Fruit fly (Drosophila melanogaster) whole organism, embryonic: ENCODE measurements around the gene CG17264.

ENCODE experiments used
- CG10147 ChIP-seq: fragments of 200-800 bp; sonication (Bioruptor generic); optimal IDR thresholded peaks from 2 replicates; lab custom pipeline; 2019; ENCODE audit warnings: missing biosample characterization, mild to moderate bottlenecking, missing genetic modification characterization, moderate library complexity
- CG10209 ChIP-seq: fragments of 200-800 bp; sonication (Bioruptor generic); optimal IDR thresholded peaks from 3 replicates; lab custom pipeline; 2017; ENCODE audit warnings: missing biosample characterization, mild to moderate bottlenecking, missing genetic modification characterization, missing genetic modification reagents
- CG11560 ChIP-seq: fragments of 200-800 bp; sonication (Bioruptor generic); IDR thresholded peaks from 3 replicates; pipeline ENCODE4 v1.3.6; 2022; ENCODE audit warnings: missing biosample characterization, missing genetic modification characterization
- CG12071 ChIP-seq: fragments of 200-800 bp; sonication (Bioruptor generic); optimal IDR thresholded peaks from 3 replicates; lab custom pipeline; 2018; ENCODE audit warnings: missing biosample characterization, mild to moderate bottlenecking, missing genetic modification characterization
- CG14050 ChIP-seq: fragments of 200-800 bp; sonication (Bioruptor generic); IDR thresholded peaks from 3 replicates; pipeline ENCODE4 v1.3.6; 2022; ENCODE audit warnings: missing biosample characterization, missing genetic modification characterization
- CG14710 ChIP-seq: fragments of 200-800 bp; sonication (Bioruptor generic); optimal IDR thresholded peaks from 3 replicates; lab custom pipeline; 2019; ENCODE audit warnings: missing biosample characterization, mild to moderate bottlenecking, missing genetic modification characterization, moderate library complexity
- CG14860 ChIP-seq: fragments of 200-800 bp; sonication (Bioruptor generic); IDR thresholded peaks from 3 replicates; pipeline ENCODE4 v1.3.6; 2022; ENCODE audit warnings: missing biosample characterization, missing genetic modification characterization; ENCODE audit not compliant: partially characterized antibody
- CG16813 ChIP-seq: fragments of 200-800 bp; sonication (Bioruptor generic); IDR thresholded peaks from 3 replicates; pipeline ENCODE4 v1.3.6; 2022; ENCODE audit warnings: missing biosample characterization, missing genetic modification characterization; ENCODE audit not compliant: partially characterized antibody
- CG17829 ChIP-seq: fragments of 200-800 bp; optimal IDR thresholded peaks from 2 replicates; lab custom pipeline; 2019; ENCODE audit warnings: missing biosample characterization, mild to moderate bottlenecking, missing genetic modification characterization, moderate library complexity
- CG2199 ChIP-seq: fragments of 200-800 bp; sonication (Bioruptor generic); IDR thresholded peaks from 3 replicates; pipeline ENCODE4 v1.3.6; 2022; ENCODE audit warnings: missing biosample characterization, missing genetic modification characterization
- CG30431 ChIP-seq: fragments of 200-800 bp; sonication (Bioruptor generic); optimal IDR thresholded peaks from 2 replicates; lab custom pipeline; 2017; ENCODE audit warnings: missing biosample characterization, missing genetic modification characterization
- CG31388 ChIP-seq: fragments of 200-800 bp; sonication (Bioruptor generic); optimal IDR thresholded peaks from 2 replicates; lab custom pipeline; 2016; ENCODE audit warnings: missing biosample characterization, missing genetic modification characterization
- CG33213 ChIP-seq: fragments of 200-800 bp; sonication (Bioruptor generic); optimal IDR thresholded peaks from 3 replicates; lab custom pipeline; 2016; ENCODE audit warnings: missing biosample characterization, missing genetic modification characterization
- CG4360 ChIP-seq: fragments of 200-800 bp; sonication (Bioruptor generic); IDR thresholded peaks from 2 replicates; pipeline ENCODE4 v1.3.6; 2022; ENCODE audit warnings: missing biosample characterization, missing genetic modification characterization
- CG7372 ChIP-seq: fragments of 200-800 bp; sonication (Bioruptor generic); IDR thresholded peaks from 2 replicates; pipeline ENCODE4 v1.3.6; 2022; ENCODE audit warnings: missing biosample characterization, missing genetic modification characterization
- CG7786 ChIP-seq: fragments of 200-800 bp; sonication (Bioruptor generic); optimal IDR thresholded peaks from 2 replicates; lab custom pipeline; 2016; ENCODE audit warnings: missing biosample characterization, missing genetic modification characterization
- CG8089 ChIP-seq: fragments of 200-800 bp; sonication (Bioruptor generic); optimal IDR thresholded peaks from 3 replicates; lab custom pipeline; 2016; ENCODE audit warnings: missing biosample characterization, missing genetic modification characterization
- CG8281 ChIP-seq: fragments of 200-800 bp; sonication (Bioruptor generic); optimal IDR thresholded peaks from 2 replicates; lab custom pipeline; 2018; ENCODE audit warnings: missing biosample characterization, mild to moderate bottlenecking, missing genetic modification characterization, moderate library complexity
- CG9215 ChIP-seq: fragments of 200-800 bp; sonication (Bioruptor generic); IDR thresholded peaks from 2 replicates; pipeline ENCODE4 v1.3.6; 2022; ENCODE audit warnings: missing biosample characterization, missing genetic modification characterization
- CHES-1-like ChIP-seq: fragments of 200-800 bp; sonication (Bioruptor generic); optimal IDR thresholded peaks from 2 replicates; lab custom pipeline; 2016; ENCODE audit warnings: missing biosample characterization, missing genetic modification characterization
- Doc2 ChIP-seq: fragments of 200-800 bp; sonication (Bioruptor generic); IDR thresholded peaks from 2 replicates; pipeline ENCODE4 v1.3.6; 2022; ENCODE audit warnings: missing biosample characterization, missing genetic modification characterization
- ERR ChIP-seq: fragments of 200-800 bp; sonication (Bioruptor generic); optimal IDR thresholded peaks from 2 replicates; lab custom pipeline; 2016; ENCODE audit warnings: missing biosample characterization, missing genetic modification characterization
- Eip74EF ChIP-seq, 2 experiments: fragments of 200-800 bp in 1 of 2; fragments of >200 bp in 1 of 2; sonication (Bioruptor generic) in 1 of 2; optimal IDR thresholded peaks; 2 replicates each; lab custom pipeline; 2017 to 2019; ENCODE audit warnings: missing biosample characterization in 2 of 2, missing genetic modification characterization in 2 of 2, mild to moderate bottlenecking in 1 of 2, moderate library complexity in 1 of 2
- Elba2 ChIP-seq: fragments of 200-800 bp; sonication (Bioruptor generic); optimal IDR thresholded peaks from 3 replicates; lab custom pipeline; 2016; ENCODE audit warnings: missing biosample characterization, missing genetic modification characterization
- HLH4C ChIP-seq: fragments of 200-800 bp; sonication (Bioruptor generic); IDR thresholded peaks from 3 replicates; pipeline ENCODE4 v1.3.6; 2022; ENCODE audit warnings: missing biosample characterization, missing genetic modification characterization; ENCODE audit not compliant: partially characterized antibody
- HLH54F ChIP-seq: fragments of 200-800 bp; sonication (Bioruptor generic); optimal IDR thresholded peaks from 3 replicates; lab custom pipeline; 2016; ENCODE audit warnings: missing biosample characterization, missing genetic modification characterization
- Hr51 ChIP-seq, 2 experiments: fragments of 200-800 bp; sonication (Bioruptor generic); optimal IDR thresholded peaks; 2 replicates in 1 of 2; 3 replicates in 1 of 2; lab custom pipeline; 2016 to 2018; ENCODE audit warnings: missing biosample characterization in 2 of 2, missing genetic modification characterization in 2 of 2, mild to moderate bottlenecking in 1 of 2, moderate library complexity in 1 of 2
- Hr78 ChIP-seq, 2 experiments: fragments of 200-800 bp in 1 of 2; fragments of >200 bp in 1 of 2; sonication (Bioruptor generic) in 1 of 2; optimal IDR thresholded peaks; 2 replicates each; lab custom pipeline; 2017 to 2019; ENCODE audit warnings: missing biosample characterization in 2 of 2, missing genetic modification characterization in 2 of 2, mild to moderate bottlenecking in 1 of 2, moderate library complexity in 1 of 2
- Nf-YC ChIP-seq: fragments of 200-800 bp; optimal IDR thresholded peaks from 3 replicates; lab custom pipeline; 2019; ENCODE audit warnings: missing biosample characterization, mild to moderate bottlenecking, missing genetic modification characterization, moderate library complexity
- PHDP ChIP-seq: fragments of 200-800 bp; sonication (Bioruptor generic); optimal IDR thresholded peaks from 3 replicates; lab custom pipeline; 2018; ENCODE audit warnings: missing biosample characterization, mild to moderate bottlenecking, missing genetic modification characterization, moderate library complexity
- Pdp1 ChIP-seq, 2 experiments: fragments of 200-800 bp; sonication (Bioruptor generic); optimal IDR thresholded peaks; 3 replicates each; lab custom pipeline; 2016; ENCODE audit warnings: missing biosample characterization in 2 of 2, missing genetic modification characterization in 2 of 2, mild to moderate bottlenecking in 1 of 2, moderate library complexity in 1 of 2
- Rfx ChIP-seq: fragments of 200-800 bp; sonication (Bioruptor generic); IDR thresholded peaks from 2 replicates; pipeline ENCODE4 v1.3.6; 2022; ENCODE audit warnings: missing biosample characterization, missing genetic modification characterization
- Scr ChIP-seq: fragments of 200-800 bp; sonication (Bioruptor generic); IDR thresholded peaks from 2 replicates; pipeline ENCODE4 v1.3.6; 2022; ENCODE audit warnings: missing biosample characterization, missing genetic modification characterization; ENCODE audit not compliant: partially characterized antibody
- Six4 ChIP-seq: fragments of 200-800 bp; sonication (Bioruptor generic); optimal IDR thresholded peaks from 2 replicates; lab custom pipeline; 2016; ENCODE audit warnings: missing biosample characterization, missing genetic modification characterization
- abd-A ChIP-seq: fragments of 200-800 bp; sonication (Bioruptor generic); optimal IDR thresholded peaks from 3 replicates; lab custom pipeline; 2019; ENCODE audit warnings: missing biosample characterization, mild to moderate bottlenecking, missing genetic modification characterization, moderate library complexity
- ap ChIP-seq: fragments of 200-800 bp; sonication (Bioruptor generic); IDR thresholded peaks from 2 replicates; pipeline ENCODE4 v1.3.6; 2022; ENCODE audit warnings: missing biosample characterization, missing genetic modification characterization
- ase ChIP-seq: fragments of 200-800 bp; sonication (Bioruptor generic); IDR thresholded peaks from 3 replicates; pipeline ENCODE4 v1.3.6; 2022; ENCODE audit warnings: missing biosample characterization, missing genetic modification characterization
- bbx ChIP-seq: fragments of 200-800 bp; sonication (Bioruptor generic); IDR thresholded peaks from 2 replicates; pipeline ENCODE4 v1.3.6; 2022; ENCODE audit warnings: missing biosample characterization, missing genetic modification characterization; ENCODE audit not compliant: partially characterized antibody
- bigmax ChIP-seq: fragments of 200-800 bp; sonication (Bioruptor generic); optimal IDR thresholded peaks from 2 replicates; lab custom pipeline; 2018; ENCODE audit warnings: missing biosample characterization, mild to moderate bottlenecking, missing genetic modification characterization
- br ChIP-seq: fragments of >200 bp; optimal IDR thresholded peaks from 2 replicates; lab custom pipeline; 2017
- crp ChIP-seq, 2 experiments: fragments of 200-800 bp; sonication (Bioruptor generic); optimal IDR thresholded peaks; 2 replicates in 1 of 2; 3 replicates in 1 of 2; lab custom pipeline; 2017; ENCODE audit warnings: missing biosample characterization in 2 of 2, missing genetic modification characterization in 2 of 2, mild to moderate bottlenecking in 1 of 2, moderate library complexity in 1 of 2
- dati ChIP-seq: fragments of 200-800 bp; sonication (Bioruptor generic); IDR thresholded peaks from 2 replicates; pipeline ENCODE4 v1.3.6; 2022; ENCODE audit warnings: missing biosample characterization, missing genetic modification characterization
- en ChIP-seq: fragments of 200-800 bp; sonication (Bioruptor generic); optimal IDR thresholded peaks from 2 replicates; lab custom pipeline; 2016; ENCODE audit warnings: missing biosample characterization, missing genetic modification characterization
- esg ChIP-seq: fragments of 200-800 bp; sonication (Bioruptor generic); conservative IDR thresholded peaks from 2 replicates; pipeline ENCODE4 v1.3.6; 2022; ENCODE audit warnings: missing biosample characterization, missing genetic modification characterization
- gcm ChIP-seq: fragments of 200-800 bp; sonication (Bioruptor generic); optimal IDR thresholded peaks from 2 replicates; lab custom pipeline; 2019; ENCODE audit warnings: missing biosample characterization, mild to moderate bottlenecking, missing genetic modification characterization, moderate library complexity
- hbn ChIP-seq: fragments of 200-800 bp; sonication (Bioruptor generic); IDR thresholded peaks from 2 replicates; pipeline ENCODE4 v1.3.6; 2022; ENCODE audit warnings: missing biosample characterization, missing genetic modification characterization; ENCODE audit not compliant: partially characterized antibody
- mld ChIP-seq: fragments of 200-800 bp; sonication (Bioruptor generic); IDR thresholded peaks from 3 replicates; pipeline ENCODE4 v1.3.6; 2022; ENCODE audit warnings: missing biosample characterization, missing genetic modification characterization; ENCODE audit not compliant: partially characterized antibody
- pan ChIP-seq, 4 experiments: fragments of >200 bp in 3 of 4; fragments of 200-800 bp in 1 of 4; sonication (Bioruptor generic) in 1 of 4; optimal IDR thresholded peaks in 3 of 4; IDR thresholded peaks in 1 of 4; 2 replicates each; pipeline versions ENCODE4 v1.3.6 to Lab custom; 2017 to 2022; ENCODE audit warnings: missing biosample characterization in 2 of 4, missing genetic modification characterization in 2 of 4, mixed read lengths in 1 of 4
- pho ChIP-seq: fragments of 200-800 bp; sonication (Bioruptor generic); optimal IDR thresholded peaks from 2 replicates; lab custom pipeline; 2016; ENCODE audit warnings: missing biosample characterization, missing genetic modification characterization
- run ChIP-seq: fragments of 200-800 bp; sonication (Bioruptor generic); optimal IDR thresholded peaks from 3 replicates; lab custom pipeline; 2018; ENCODE audit warnings: missing biosample characterization, mild to moderate bottlenecking, missing genetic modification characterization

Gene CG17264

DNA sequence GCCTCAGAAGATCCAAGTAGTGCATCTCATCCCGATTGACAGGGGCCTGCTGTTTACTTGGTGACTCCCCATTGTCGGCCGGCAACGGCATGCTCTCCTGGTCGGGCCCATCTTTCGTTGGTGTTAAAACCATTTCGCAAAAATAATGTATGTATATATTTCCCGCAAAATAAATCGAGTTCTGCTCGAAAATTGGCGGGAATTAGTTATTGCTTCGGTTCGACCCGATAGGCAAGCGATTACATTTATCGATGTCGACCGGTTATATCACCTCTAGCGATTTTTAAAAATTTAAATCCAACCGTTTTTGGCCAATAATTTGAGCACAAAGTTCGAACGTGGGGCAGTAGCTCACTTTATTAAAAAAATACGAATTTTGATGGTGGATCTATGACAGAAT lies 48.9 kb upstream of the CG17264 start, which contains the start of gene Ts (continued):
- TF ChIP-seq Eip74EF (GFP tag; optimal IDR thresholded peaks at IDR 0.05; lab: Kevin White, UChicago) (no peak), Six4 (GFP tag; lab: Kevin White, UChicago) (no peak), CG31388 (GFP tag; lab: Kevin White, UChicago) (no peak), Nf-YC (tag; lab: Kevin White, UChicago) (no peak), br (lab: Kevin White, UChicago) (no peak), ap (GFP tag; lab: Robert Waterston, UW) (no peak), HLH4C (peak; percentile 84), CG16813 (peak; percentile 57; the same call in 2 of the 3 replicates), dati (GFP tag; lab: Robert Waterston, UW) (no peak), CG8281 (tag; lab: Kevin White, UChicago) (no peak), Rfx (no peak), HLH54F (GFP tag; lab: Kevin White, UChicago) (no peak), ERR (GFP tag; lab: Kevin White, UChicago) (no peak), mld (0 out of 3 replicates have a peak, but pooled peaks have one; percentile 46), CHES-1-like (GFP tag; lab: Kevin White, UChicago) (no peak), Doc2 (no peak), pho (no peak), CG10147 (GFP tag; lab: Kevin White, UChicago) (no peak), CG14860 (GFP tag; lab: Robert Waterston, UW) (peak; percentile 58), Elba2 (GFP tag; lab: Kevin White, UChicago) (no peak), CG8089 (GFP tag; lab: Kevin White, UChicago) (no peak), Scr (GFP tag; lab: Robert Waterston, UW) (peak; percentile 70), bigmax (GFP tag; lab: Kevin White, UChicago) (no peak), pan (optimal IDR thresholded peaks at IDR 0.05; lab: Kevin White, UChicago) (no peak), pan (GFP tag; optimal IDR thresholded peaks at IDR 0.05 in 1 of 2, IDR thresholded peaks at IDR 0.05 in 1 of 2) (no peak), Hr78 (GFP tag; optimal IDR thresholded peaks at IDR 0.05; lab: Kevin White, UChicago) (no peak), abd-A (tag; lab: Kevin White, UChicago) (no peak), crp (GFP tag; optimal IDR thresholded peaks at IDR 0.05; lab: Kevin White, UChicago) (no peak), CG12071 (GFP tag; lab: Kevin White, UChicago) (no peak), PHDP (tag; lab: Kevin White, UChicago) (no peak), ase (GFP tag; lab: Robert Waterston, UW) (no peak), CG11560 (tag; lab: Robert Waterston, UW) (no peak), CG14710 (tag; lab: Kevin White, UChicago) (peak; percentile 3), CG7786 (GFP tag; lab: Kevin White, UChicago) (no peak), bbx (GFP tag; lab: Robert Waterston, UW) (peak; percentile 89), CG17829 (tag; lab: Kevin White, UChicago) (peak; percentile 88), gcm (no peak), Hr51 (GFP tag; optimal IDR thresholded peaks at IDR 0.05; lab: Kevin White, UChicago) (no peak), CG33213 (GFP tag; lab: Kevin White, UChicago) (no peak), hbn (GFP tag; lab: Robert Waterston, UW) (peak; percentile 67), en (GFP tag; lab: Kevin White, UChicago) (no peak), CG14050 (GFP tag; lab: Robert Waterston, UW) (no peak), esg (no peak), CG4360 (no peak), CG30431 (GFP tag; lab: Kevin White, UChicago) (no peak), CG10209 (GFP tag; lab: Kevin White, UChicago) (no peak), CG7372 (GFP tag; lab: Robert Waterston, UW) (no peak), run (tag; lab: Kevin White, UChicago) (no peak), CG2199 (GFP tag; lab: Robert Waterston, UW) (no peak), Pdp1 (GFP tag; optimal IDR thresholded peaks at IDR 0.05; lab: Kevin White, UChicago) (peak in 1 of 2 experiments; percentile 92), CG9215 (no peak)
